Fruit fly (Drosophila melanogaster) whole organism, embryonic: ENCODE data around the gene CG33791.

Source experiments
- B-H1 ChIP-seq: fragments of 200-800 bp; sonication (Bioruptor generic); IDR thresholded peaks from 3 replicates; pipeline ENCODE4 v1.3.6; 2022; ENCODE audit warnings: missing biosample characterization, missing genetic modification characterization
- CG10654 ChIP-seq: fragments of 200-800 bp; sonication (Bioruptor generic); optimal IDR thresholded peaks from 2 replicates; lab custom pipeline; 2016; ENCODE audit warnings: missing biosample characterization, missing genetic modification characterization
- CG10979 ChIP-seq: fragments of 200-800 bp; sonication (Bioruptor generic); optimal IDR thresholded peaks from 2 replicates; lab custom pipeline; 2018; ENCODE audit warnings: missing biosample characterization, mild to moderate bottlenecking, missing genetic modification characterization, moderate library complexity
- CG11247 ChIP-seq: fragments of 200-800 bp; sonication (Bioruptor generic); IDR thresholded peaks from 2 replicates; pipeline ENCODE4 v1.3.6; 2022; ENCODE audit warnings: missing biosample characterization, missing genetic modification characterization
- CG12071 ChIP-seq: fragments of 200-800 bp; sonication (Bioruptor generic); optimal IDR thresholded peaks from 3 replicates; lab custom pipeline; 2018; ENCODE audit warnings: missing biosample characterization, mild to moderate bottlenecking, missing genetic modification characterization
- CG12299 ChIP-seq: fragments of 200-800 bp; sonication (Bioruptor generic); optimal IDR thresholded peaks from 2 replicates; lab custom pipeline; 2018; ENCODE audit warnings: missing biosample characterization, mild to moderate bottlenecking, missing genetic modification characterization
- CG13424 ChIP-seq: fragments of 200-800 bp; sonication (Bioruptor generic); optimal IDR thresholded peaks from 2 replicates; lab custom pipeline; 2019; ENCODE audit warnings: missing biosample characterization, mild to moderate bottlenecking, missing genetic modification characterization, moderate library complexity
- CG14014 ChIP-seq: fragments of 200-800 bp; sonication (Bioruptor generic); IDR thresholded peaks from 2 replicates; pipeline ENCODE4 v1.3.6; 2022; ENCODE audit warnings: missing biosample characterization, missing genetic modification characterization
- CG14050 ChIP-seq: fragments of 200-800 bp; sonication (Bioruptor generic); IDR thresholded peaks from 3 replicates; pipeline ENCODE4 v1.3.6; 2022; ENCODE audit warnings: missing biosample characterization, missing genetic modification characterization
- CG14441 ChIP-seq: fragments of 200-800 bp; sonication (Bioruptor generic); IDR thresholded peaks from 2 replicates; pipeline ENCODE4 v1.3.6; 2022; ENCODE audit warnings: missing biosample characterization, missing genetic modification characterization
- CG15601 ChIP-seq: fragments of 200-800 bp; sonication (Bioruptor generic); optimal IDR thresholded peaks from 3 replicates; lab custom pipeline; 2019; ENCODE audit warnings: missing biosample characterization, mild to moderate bottlenecking, missing genetic modification characterization, moderate library complexity
- CG17568 ChIP-seq: fragments of 200-800 bp; sonication (Bioruptor generic); optimal IDR thresholded peaks from 2 replicates; lab custom pipeline; 2018; ENCODE audit warnings: missing biosample characterization, mild to moderate bottlenecking, missing genetic modification characterization, moderate library complexity
- CG18011 ChIP-seq: fragments of 200-800 bp; sonication (Bioruptor generic); optimal IDR thresholded peaks from 2 replicates; lab custom pipeline; 2017; ENCODE audit warnings: missing biosample characterization, missing genetic modification characterization, mild to moderate bottlenecking, moderate library complexity, missing genotype
- CG2202 ChIP-seq: fragments of 200-800 bp; sonication (Bioruptor generic); optimal IDR thresholded peaks from 2 replicates; lab custom pipeline; 2018; ENCODE audit warnings: missing biosample characterization, mild to moderate bottlenecking, missing genetic modification characterization
- CG31224 ChIP-seq: fragments of 200-800 bp; sonication (Bioruptor generic); IDR thresholded peaks from 2 replicates; pipeline ENCODE4 v1.3.6; 2022; ENCODE audit warnings: missing biosample characterization, missing genetic modification characterization
- CG31441 ChIP-seq: fragments of 200-800 bp; sonication (Bioruptor generic); IDR thresholded peaks from 2 replicates; pipeline ENCODE4 v1.3.6; 2022; ENCODE audit warnings: missing biosample characterization, missing genetic modification characterization
- CG32772 ChIP-seq: fragments of 200-800 bp; sonication (Bioruptor generic); IDR thresholded peaks from 2 replicates; pipeline ENCODE4 v1.3.6; 2022; ENCODE audit warnings: missing biosample characterization, missing genetic modification characterization
- CG4424 ChIP-seq: fragments of 200-800 bp; sonication (Bioruptor generic); optimal IDR thresholded peaks from 3 replicates; lab custom pipeline; 2016; ENCODE audit warnings: missing biosample characterization, missing genetic modification characterization
- CG4820 ChIP-seq: fragments of 200-800 bp; sonication (Bioruptor generic); optimal IDR thresholded peaks from 3 replicates; lab custom pipeline; 2016; ENCODE audit warnings: missing biosample characterization, missing genetic modification characterization
- CG7786 ChIP-seq: fragments of 200-800 bp; sonication (Bioruptor generic); optimal IDR thresholded peaks from 2 replicates; lab custom pipeline; 2016; ENCODE audit warnings: missing biosample characterization, missing genetic modification characterization
- CG8089 ChIP-seq: fragments of 200-800 bp; sonication (Bioruptor generic); optimal IDR thresholded peaks from 3 replicates; lab custom pipeline; 2016; ENCODE audit warnings: missing biosample characterization, missing genetic modification characterization
- Dip3 ChIP-seq: fragments of 200-800 bp; sonication (Bioruptor generic); optimal IDR thresholded peaks from 3 replicates; lab custom pipeline; 2016; ENCODE audit warnings: missing biosample characterization, missing genetic modification characterization
- E2f2 ChIP-seq: fragments of 200-800 bp; sonication (Bioruptor generic); IDR thresholded peaks from 2 replicates; pipeline ENCODE4 v1.3.6; 2022; ENCODE audit warnings: missing biosample characterization, missing genetic modification characterization
- Fer1 ChIP-seq: fragments of 200-800 bp; sonication (Bioruptor generic); optimal IDR thresholded peaks from 2 replicates; lab custom pipeline; 2017; ENCODE audit warnings: missing biosample characterization, mild to moderate bottlenecking, missing genetic modification characterization
- HLH4C ChIP-seq: fragments of 200-800 bp; sonication (Bioruptor generic); IDR thresholded peaks from 3 replicates; pipeline ENCODE4 v1.3.6; 2022; ENCODE audit warnings: missing biosample characterization, missing genetic modification characterization; ENCODE audit not compliant: partially characterized antibody
- Hr39 ChIP-seq: fragments of >200 bp; optimal IDR thresholded peaks from 2 replicates; lab custom pipeline; 2017
- Lpt ChIP-seq: fragments of >200 bp; optimal IDR thresholded peaks from 2 replicates; lab custom pipeline; 2018; ENCODE audit warnings: missing biosample characterization, missing genetic modification characterization
- Med ChIP-seq: fragments of 200-800 bp; sonication (Bioruptor generic); peaks from one replicate; lab custom pipeline; 2016; ENCODE audit warnings: missing biosample characterization, missing genetic modification characterization, mild to moderate bottlenecking, inconsistent platforms, moderate library complexity
- NFAT ChIP-seq: fragments of 200-800 bp; sonication (Bioruptor generic); IDR thresholded peaks from 2 replicates; pipeline ENCODE4 v1.3.6; 2022; ENCODE audit warnings: missing biosample characterization, missing genetic modification characterization
- Nf-YA ChIP-seq: fragments of 200-800 bp; sonication (Bioruptor generic); IDR thresholded peaks from 2 replicates; pipeline ENCODE4 v1.3.6; 2022; ENCODE audit warnings: missing biosample characterization, missing genetic modification characterization
- ap ChIP-seq: fragments of 200-800 bp; sonication (Bioruptor generic); IDR thresholded peaks from 2 replicates; pipeline ENCODE4 v1.3.6; 2022; ENCODE audit warnings: missing biosample characterization, missing genetic modification characterization
- ara ChIP-seq: fragments of 200-800 bp; sonication (Bioruptor generic); IDR thresholded peaks from 2 replicates; pipeline ENCODE4 v1.3.6; 2022; ENCODE audit warnings: missing biosample characterization, missing genetic modification characterization
- emc ChIP-seq: fragments of 200-800 bp; sonication (Bioruptor generic); optimal IDR thresholded peaks from 2 replicates; lab custom pipeline; 2016; ENCODE audit warnings: missing biosample characterization, missing genetic modification characterization
- exex ChIP-seq: fragments of 200-800 bp; sonication (Bioruptor generic); optimal IDR thresholded peaks from 4 replicates; lab custom pipeline; 2018; ENCODE audit warnings: missing biosample characterization, mild to moderate bottlenecking, missing genetic modification characterization, moderate library complexity
- grau ChIP-seq: fragments of 200-800 bp; optimal IDR thresholded peaks from 3 replicates; lab custom pipeline; 2019; ENCODE audit warnings: missing biosample characterization, mild to moderate bottlenecking, missing genetic modification characterization, moderate library complexity
- gt ChIP-seq: fragments of 200-800 bp; sonication (Bioruptor generic); IDR thresholded peaks from 2 replicates; pipeline ENCODE4 v1.3.6; 2022; ENCODE audit warnings: missing biosample characterization, missing genetic modification characterization
- hb ChIP-seq: fragments of 200-800 bp; sonication (Bioruptor generic); IDR thresholded peaks from 3 replicates; pipeline ENCODE4 v1.3.6; 2022; ENCODE audit warnings: missing biosample characterization, missing genetic modification characterization; ENCODE audit not compliant: partially characterized antibody
- lilli ChIP-seq: fragments of 200-800 bp; sonication (Bioruptor generic); optimal IDR thresholded peaks from 3 replicates; lab custom pipeline; 2016; ENCODE audit warnings: missing biosample characterization, missing genetic modification characterization
- mld ChIP-seq: fragments of 200-800 bp; sonication (Bioruptor generic); IDR thresholded peaks from 3 replicates; pipeline ENCODE4 v1.3.6; 2022; ENCODE audit warnings: missing biosample characterization, missing genetic modification characterization; ENCODE audit not compliant: partially characterized antibody
- nerfin-1 ChIP-seq: fragments of 200-800 bp; sonication (Bioruptor generic); optimal IDR thresholded peaks from 3 replicates; lab custom pipeline; 2019; ENCODE audit warnings: missing biosample characterization, mild to moderate bottlenecking, missing genetic modification characterization, moderate library complexity
- p53 ChIP-seq: fragments of 200-800 bp; sonication (Bioruptor generic); optimal IDR thresholded peaks from 2 replicates; lab custom pipeline; 2016; ENCODE audit warnings: missing biosample characterization, missing genetic modification characterization
- pan ChIP-seq, 4 experiments: fragments of >200 bp in 3 of 4; fragments of 200-800 bp in 1 of 4; sonication (Bioruptor generic) in 1 of 4; optimal IDR thresholded peaks in 3 of 4; IDR thresholded peaks in 1 of 4; 2 replicates each; pipeline versions ENCODE4 v1.3.6 to Lab custom; 2017 to 2022; ENCODE audit warnings: missing biosample characterization in 2 of 4, missing genetic modification characterization in 2 of 4, mixed read lengths in 1 of 4
- row ChIP-seq: fragments of 200-800 bp; sonication (Bioruptor generic); IDR thresholded peaks from 3 replicates; pipeline ENCODE4 v1.3.6; 2022; ENCODE audit warnings: missing biosample characterization, missing genetic modification characterization
- sna ChIP-seq: fragments of 200-800 bp; sonication (Bioruptor generic); IDR thresholded peaks from 2 replicates; pipeline ENCODE4 v1.3.6; 2022; ENCODE audit warnings: missing biosample characterization, missing genetic modification characterization; ENCODE audit not compliant: partially characterized antibody
- trem ChIP-seq: fragments of 200-800 bp; optimal IDR thresholded peaks from 3 replicates; lab custom pipeline; 2019; ENCODE audit warnings: missing biosample characterization, mild to moderate bottlenecking, missing genetic modification characterization, moderate library complexity
- usp ChIP-seq: fragments of >200 bp; optimal IDR thresholded peaks from 2 replicates; lab custom pipeline; 2017; ENCODE audit warnings: missing biosample characterization, missing genetic modification characterization
- vvl ChIP-seq: fragments of 200-800 bp; sonication (Bioruptor generic); IDR thresholded peaks from 2 replicates; pipeline ENCODE4 v1.3.6; 2022; ENCODE audit warnings: missing biosample characterization, missing genetic modification characterization
- wor ChIP-seq: fragments of 200-800 bp; sonication (Bioruptor generic); IDR thresholded peaks from 2 replicates; pipeline ENCODE4 v1.3.6; 2022; ENCODE audit warnings: missing biosample characterization, missing genetic modification characterization
- zen2 ChIP-seq: fragments of 200-800 bp; sonication (Bioruptor generic); IDR thresholded peaks from 3 replicates; pipeline ENCODE4 v1.3.6; 2022; ENCODE audit warnings: missing biosample characterization, missing genetic modification characterization; ENCODE audit not compliant: partially characterized antibody
- zfh2 ChIP-seq: fragments of 200-800 bp; sonication (Bioruptor generic); optimal IDR thresholded peaks from 2 replicates; lab custom pipeline; 2016; ENCODE audit warnings: missing biosample characterization, missing genetic modification characterization

Gene CG33791

dm6 chr3L:1629064-1629777, 26.5 kb downstream of the CG33791 start, which contains the start of gene GC (continued):
- peak; percentile 47; the same call in 1 of the 2 replicates for TF ChIP-seq CG32772 (GFP tag; lab: Robert Waterston, UW)
- TF ChIP-seq trem (tag; lab: Kevin White, UChicago) = no peak
- no peak for TF ChIP-seq B-H1
- TF ChIP-seq Med (GFP tag; lab: Kevin White, UChicago) = no peak
- TF ChIP-seq mld (GFP tag; lab: Robert Waterston, UW) = no peak
- TF ChIP-seq NFAT = no peak
- no peak for TF ChIP-seq CG11247
- TF ChIP-seq exex (tag; lab: Kevin White, UChicago) = no peak
- TF ChIP-seq CG4820 = no peak
- TF ChIP-seq nerfin-1 (tag; lab: Kevin White, UChicago) = no peak
- TF ChIP-seq CG13424 (tag; lab: Kevin White, UChicago) = no peak
- TF ChIP-seq p53 (GFP tag; lab: Kevin White, UChicago) = no peak
- TF ChIP-seq CG14050 = no peak
- TF ChIP-seq Nf-YA = no peak
- peak; percentile 75 for TF ChIP-seq row (GFP tag; lab: Robert Waterston, UW)
- no peak for TF ChIP-seq CG10979 (tag; lab: Kevin White, UChicago)
- TF ChIP-seq zfh2 (GFP tag; lab: Kevin White, UChicago) = no peak
- TF ChIP-seq ap (GFP tag; lab: Robert Waterston, UW) = no peak
- TF ChIP-seq E2f2 = peak; percentile 27; the same call in 1 of the 2 replicates
- no peak for TF ChIP-seq CG10654 (GFP tag; lab: Kevin White, UChicago)
- TF ChIP-seq CG31224 = no peak
- no peak for TF ChIP-seq Lpt
- no peak for TF ChIP-seq Hr39 (lab: Kevin White, UChicago)
- no peak for TF ChIP-seq CG4424 (GFP tag; lab: Kevin White, UChicago)
- no peak for TF ChIP-seq pan (optimal IDR thresholded peaks at IDR 0.05; lab: Kevin White, UChicago)
- peak in 1 of 2 experiments; percentile 39 for TF ChIP-seq pan (GFP tag; optimal IDR thresholded peaks at IDR 0.05 in 1 of 2, IDR thresholded peaks at IDR 0.05 in 1 of 2)
- peak; percentile 4 for TF ChIP-seq Dip3 (GFP tag; lab: Kevin White, UChicago)
- TF ChIP-seq CG15601 = no peak
- TF ChIP-seq ara = no peak
- TF ChIP-seq zen2 (GFP tag; lab: Robert Waterston, UW) = 0 out of 3 replicates have a peak, but pooled peaks have one; percentile 25
- no peak for TF ChIP-seq CG17568 (GFP tag; lab: Kevin White, UChicago)
- TF ChIP-seq gt (GFP tag; lab: Robert Waterston, UW) = no peak
- TF ChIP-seq wor (GFP tag; lab: Robert Waterston, UW) = no peak
- peak; percentile 46; the same call in 1 of the 2 replicates for TF ChIP-seq vvl (GFP tag; lab: Robert Waterston, UW)
- TF ChIP-seq hb (GFP tag; lab: Robert Waterston, UW) = no peak
- TF ChIP-seq grau (tag; lab: Kevin White, UChicago) = peak; percentile 26
- TF ChIP-seq CG7786 = peak; percentile 16
- no peak for TF ChIP-seq CG8089 (GFP tag; lab: Kevin White, UChicago)
- TF ChIP-seq CG12071 (GFP tag; lab: Kevin White, UChicago) = no peak
- TF ChIP-seq lilli (GFP tag; lab: Kevin White, UChicago) = peak; percentile 49
- no peak for TF ChIP-seq usp (GFP tag; lab: Kevin White, UChicago)
- no peak for TF ChIP-seq CG31441 (GFP tag; lab: Robert Waterston, UW)
- TF ChIP-seq CG18011 (GFP tag; lab: Kevin White, UChicago) = no peak
- no peak for TF ChIP-seq Fer1 (GFP tag; lab: Kevin White, UChicago)
- no peak for TF ChIP-seq CG14441 (GFP tag; lab: Robert Waterston, UW)
- TF ChIP-seq sna (GFP tag; lab: Robert Waterston, UW) = no peak
- TF ChIP-seq CG12299 (tag; lab: Kevin White, UChicago) = no peak
- TF ChIP-seq CG2202 (tag; lab: Kevin White, UChicago) = no peak
- no peak for TF ChIP-seq emc
- TF ChIP-seq CG14014 (GFP tag; lab: Robert Waterston, UW) = 0 out of 2 replicates have a peak, but pooled peaks have one; percentile 13
- TF ChIP-seq HLH4C (GFP tag; lab: Robert Waterston, UW) = no peak
